Fruit fly (Drosophila melanogaster): ENCODE results near the gene ome.

The ome gene

dm6 chr3L:14759984-14760626, 87.5 kb downstream of the ome start (continued):
- TF ChIP-seq ara (GFP tag; IDR thresholded peaks at IDR 0.05) (peak; percentile 61), crol (GFP tag; IDR thresholded peaks at IDR 0.05) (peak; percentile 99), CG17802 (tag; optimal IDR thresholded peaks at IDR 0.05) (peak; percentile 6), Six4 (GFP tag; optimal IDR thresholded peaks at IDR 0.05) (peak; percentile 62), CG18599 (GFP tag; optimal IDR thresholded peaks at IDR 0.05) (peak; percentile 66), CG11398 (GFP tag; optimal IDR thresholded peaks at IDR 0.05) (no peak), Dek (tag; optimal IDR thresholded peaks at IDR 0.05) (peak; percentile 56), CG11247 (GFP tag; IDR thresholded peaks at IDR 0.05) (no peak), CG7556 (GFP tag; optimal IDR thresholded peaks at IDR 0.05) (peak; percentile 47), zen (tag; optimal IDR thresholded peaks at IDR 0.05) (peak; percentile 33), CG14667 (GFP tag; IDR thresholded peaks at IDR 0.05) (no peak), CG17359 (tag; optimal IDR thresholded peaks at IDR 0.05) (peak; percentile 81), CG18764 (GFP tag; optimal IDR thresholded peaks at IDR 0.05) (peak; percentile 45), CG18262 (tag; optimal IDR thresholded peaks at IDR 0.05) (peak; percentile 62), CG15011 (GFP tag; optimal IDR thresholded peaks at IDR 0.05) (peak; percentile 50), Camta (GFP tag; optimal IDR thresholded peaks at IDR 0.05) (peak; percentile 50), slbo (GFP tag; IDR thresholded peaks at IDR 0.05) (peak; percentile 76), gem (tag; optimal IDR thresholded peaks at IDR 0.05) (peak; percentile 88), CkIIα-i1 (GFP tag; IDR thresholded peaks at IDR 0.05) (no peak), Aef1 (GFP tag; IDR thresholded peaks at IDR 0.05) (0 out of 3 replicates have a peak, but pooled peaks have one; percentile 34), cwo (GFP tag; optimal IDR thresholded peaks at IDR 0.05) (peak; percentile 36), Asciz (GFP tag; optimal IDR thresholded peaks at IDR 0.05) (peak; percentile 66), CG32532 (GFP tag; IDR thresholded peaks at IDR 0.05) (peak; percentile 66; the same call in 1 of the 2 replicates), CG15073 (GFP tag; optimal IDR thresholded peaks at IDR 0.05) (peak; percentile 13), sim (GFP tag; IDR thresholded peaks at IDR 0.05) (no peak), maf-S (GFP tag; optimal IDR thresholded peaks at IDR 0.05) (peak; percentile 55), CrebB (tag; optimal IDR thresholded peaks at IDR 0.05) (no peak), sima (GFP tag; optimal IDR thresholded peaks at IDR 0.05) (no peak), toy (GFP tag; IDR thresholded peaks at IDR 0.05) (no peak), bab2 (GFP tag; optimal IDR thresholded peaks at IDR 0.05) (peak; percentile 69), shn (GFP tag; optimal IDR thresholded peaks at IDR 0.05) (peak; percentile 31), E2f1 (GFP tag; IDR thresholded peaks at IDR 0.05) (peak; percentile 69), jigr1 (GFP tag; IDR thresholded peaks at IDR 0.05) (no peak), CG31224 (GFP tag; IDR thresholded peaks at IDR 0.05) (no peak), slp2 (GFP tag; optimal IDR thresholded peaks at IDR 0.05) (peak; percentile 58), H15 (GFP tag; IDR thresholded peaks at IDR 0.05) (peak; percentile 14; the same call in 1 of the 3 replicates), fru (optimal IDR thresholded peaks at IDR 0.05) (no peak), CG12659 (GFP tag; optimal IDR thresholded peaks at IDR 0.05) (peak; percentile 73), YL-1 (GFP tag; optimal IDR thresholded peaks at IDR 0.05) (no peak), Hsf (GFP tag; optimal IDR thresholded peaks at IDR 0.05) (peak; percentile 75), Lpt (GFP tag; optimal IDR thresholded peaks at IDR 0.05) (no peak), sisA (GFP tag; IDR thresholded peaks at IDR 0.05) (peak; percentile 71), lbe (GFP tag; optimal IDR thresholded peaks at IDR 0.05) (no peak), CG1233 (GFP tag; optimal IDR thresholded peaks at IDR 0.05) (no peak), CG15696 (tag; optimal IDR thresholded peaks at IDR 0.05) (peak; percentile 22), D19B (GFP tag; optimal IDR thresholded peaks at IDR 0.05) (peak; percentile 1), Spps (tag; optimal IDR thresholded peaks at IDR 0.05) (peak; percentile 27), aop (GFP tag; IDR thresholded peaks at IDR 0.05) (no peak), CG1647 (GFP tag; optimal IDR thresholded peaks at IDR 0.05) (peak; percentile 39), NC2α (GFP tag; optimal IDR thresholded peaks at IDR 0.05) (no peak), Rfx (GFP tag; IDR thresholded peaks at IDR 0.05) (peak; percentile 62)

Data from whole organism, embryonic.